Worm (Caenorhabditis elegans) whole organism, young adult: ENCODE measurements around the gene col-155.

Source experiments
- D2030.7 ChIP-seq: fragments of 200-800 bp; sonication (Bioruptor generic); IDR thresholded peaks from 2 replicates; pipeline ENCODE4 v1.3.6; 2022; ENCODE audit warnings: missing genetic modification reagents, missing genetic modification characterization, missing compliant biosample characterization
- F37B4.10 ChIP-seq: fragments of 200-800 bp; sonication (Bioruptor generic); IDR thresholded peaks from 2 replicates; pipeline ENCODE4 v1.3.6; 2022; ENCODE audit warnings: missing genetic modification characterization, missing compliant biosample characterization
- K12H6.12 ChIP-seq: fragments of 200-800 bp; sonication (Bioruptor generic); optimal IDR thresholded peaks from 2 replicates; lab custom pipeline; 2018; ENCODE audit warnings: mild to moderate bottlenecking, missing genetic modification characterization, missing compliant biosample characterization
- ama-1 ChIP-seq, 3 experiments: fragments of 150-350 bp in 1 of 3; sonication (generic microtip) in 2 of 3; optimal IDR thresholded peaks; 2 replicates each; lab custom pipeline; 2014 to 2018; ENCODE audit warnings: missing biosample characterization in 2 of 3, missing genetic modification characterization in 2 of 3, missing genetic modification reagents in 2 of 3
- ccch-3 ChIP-seq: fragments of 200-800 bp; sonication (Bioruptor generic); optimal IDR thresholded peaks from 2 replicates; lab custom pipeline; 2018; ENCODE audit warnings: mild to moderate bottlenecking, missing genetic modification characterization, missing compliant biosample characterization
- cebp-2 ChIP-seq: fragments of 200-800 bp; sonication (Bioruptor generic); IDR thresholded peaks from 2 replicates; pipeline ENCODE4 v1.3.6; 2022; ENCODE audit warnings: missing genetic modification characterization, missing compliant biosample characterization
- lin-40 ChIP-seq: sonication (generic microtip); optimal IDR thresholded peaks from 2 replicates; lab custom pipeline; 2016; ENCODE audit warnings: missing genetic modification characterization, mild to moderate bottlenecking, missing compliant biosample characterization, missing genotype, missing genetic modification reagents
- snpc-4 ChIP-seq, 5 experiments: fragments of 150-350 bp in 1 of 5; sonication (generic microtip) in 4 of 5; optimal IDR thresholded peaks; 2 replicates each; lab custom pipeline; 2014 to 2018; ENCODE audit warnings: missing genetic modification characterization in 5 of 5, missing biosample characterization in 3 of 5, antibody characterized with exemption in 2 of 5, mild to moderate bottlenecking in 2 of 5, missing compliant biosample characterization in 2 of 5, missing genotype in 2 of 5, moderate library complexity in 2 of 5, missing genetic modification reagents in 1 of 5

- no peak for TF ChIP-seq ccch-3 (GFP tag; lab: Kevin White, UChicago)
- no peak for TF ChIP-seq K12H6.12 (tag; lab: Kevin White, UChicago)
- TF ChIP-seq cebp-2 (GFP tag; lab: Robert Waterston, UW), result no peak
- TF ChIP-seq ama-1 (optimal IDR thresholded peaks at IDR 0.05; lab: Kevin White, UChicago), result no peak
- no peak for TF ChIP-seq ama-1 (GFP tag; optimal IDR thresholded peaks at IDR 0.05; lab: Kevin White, UChicago)
- no peak for TF ChIP-seq snpc-4 (GFP tag; optimal IDR thresholded peaks at IDR 0.05; lab: Kevin White, UChicago)
- no peak for TF ChIP-seq snpc-4 (tag; optimal IDR thresholded peaks at IDR 0.05; lab: Kevin White, UChicago)
- no peak for TF ChIP-seq F37B4.10 (GFP tag; lab: Robert Waterston, UW)
- TF ChIP-seq D2030.7 (GFP tag; lab: Robert Waterston, UW), result no peak
- TF ChIP-seq lin-40 (tag; lab: Kevin White, UChicago), result no peak
Measured at ce11 chrV:11373918-11374317, 15.8 kb downstream of the col-155 start.
